Fruit fly (Drosophila melanogaster): ENCODE results near the gene Clk.

DNA sequence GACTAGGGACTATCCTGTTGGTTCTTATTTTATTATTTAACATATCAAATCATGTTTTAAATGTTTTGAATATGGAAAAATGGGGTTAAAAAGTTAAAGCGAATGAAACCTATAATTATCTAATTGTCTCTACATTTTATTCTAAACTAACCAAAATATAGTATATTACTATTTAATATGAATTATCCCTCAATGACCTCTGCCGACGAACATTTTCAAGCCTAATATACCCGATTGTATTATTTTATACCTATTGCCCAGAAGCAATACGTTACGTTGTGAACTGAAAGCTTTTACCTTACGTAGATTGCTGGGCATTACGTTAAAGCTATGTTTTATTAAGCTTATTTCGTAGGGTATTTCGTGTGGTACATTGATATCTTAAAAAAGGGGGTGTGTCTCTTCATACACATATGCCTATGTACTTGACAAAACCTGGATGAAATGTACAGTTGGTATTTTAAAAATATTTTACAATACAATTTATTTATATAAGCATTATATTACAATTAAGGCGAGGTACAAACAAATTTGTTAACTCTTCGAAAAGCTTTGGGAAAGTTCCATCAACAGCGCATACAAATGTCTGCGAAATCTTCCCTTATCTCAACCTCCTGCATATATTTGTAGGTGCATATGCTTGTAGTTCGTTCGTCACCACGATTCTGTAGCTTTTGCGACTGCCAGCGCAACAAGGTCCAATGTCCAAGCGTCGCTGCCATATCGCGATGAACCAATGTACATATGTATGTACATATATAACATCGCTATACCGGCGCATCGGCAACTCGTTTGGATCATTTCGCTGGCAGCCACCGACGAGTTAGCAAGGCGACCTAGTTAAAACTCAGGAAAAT lies 56.6 kb downstream of the Clk start, which contains the start of gene Mcad:
- TF ChIP-seq CG11617 (GFP tag; optimal IDR thresholded peaks at IDR 0.05) (peak; percentile 91), cic (GFP tag; optimal IDR thresholded peaks at IDR 0.05) (peak; percentile 83), CG33017 (tag; optimal IDR thresholded peaks at IDR 0.05) (peak; percentile 94), CG14711 (tag; optimal IDR thresholded peaks at IDR 0.05) (peak; percentile 83), ovo (GFP tag; optimal IDR thresholded peaks at IDR 0.05) (peak; percentile 28)
